Worm (Caenorhabditis elegans) whole organism, early embryonic: Measurements from ENCODE around the gene C05C12.5.

Experiments
- B0310.2 ChIP-seq: sonication (generic microtip); optimal IDR thresholded peaks from 2 replicates; lab custom pipeline; 2016; ENCODE audit warnings: mild to moderate bottlenecking, missing genetic modification characterization, missing compliant biosample characterization
- F13C5.2 ChIP-seq: sonication (generic microtip); optimal IDR thresholded peaks from 2 replicates; lab custom pipeline; 2017; ENCODE audit warnings: mild to moderate bottlenecking, missing genetic modification characterization, inconsistent platforms, missing compliant biosample characterization
- aly-1 ChIP-seq: sonication (generic microtip); optimal IDR thresholded peaks from 2 replicates; lab custom pipeline; 2016; ENCODE audit warnings: missing genetic modification characterization, missing compliant biosample characterization
- ama-1 ChIP-seq: fragments of 150-350 bp; optimal IDR thresholded peaks from 2 replicates; lab custom pipeline; 2014
- ceh-13 ChIP-seq: fragments of 200-800 bp; sonication (Bioruptor generic); optimal IDR thresholded peaks from 2 replicates; lab custom pipeline; 2018; ENCODE audit warnings: mild to moderate bottlenecking, missing genetic modification characterization, missing compliant biosample characterization
- ceh-36 ChIP-seq: sonication (generic microtip); optimal IDR thresholded peaks from 2 replicates; lab custom pipeline; 2016; ENCODE audit warnings: missing genetic modification characterization, inconsistent platforms, missing compliant biosample characterization
- ets-7 ChIP-seq: sonication (generic microtip); optimal IDR thresholded peaks from 2 replicates; lab custom pipeline; 2016; ENCODE audit warnings: missing genotype, missing genetic modification characterization, missing compliant biosample characterization
- flt-1 ChIP-seq: fragments of 200-800 bp; sonication (Bioruptor generic); IDR thresholded peaks from 2 replicates; pipeline ENCODE4 v1.3.6; 2022; ENCODE audit warnings: missing genetic modification characterization, missing compliant biosample characterization
- hmbx-1 ChIP-seq: sonication (generic microtip); optimal IDR thresholded peaks from 2 replicates; lab custom pipeline; 2016; ENCODE audit warnings: mild to moderate bottlenecking, missing genetic modification characterization, missing compliant biosample characterization
- hmg-4 ChIP-seq: fragments of 200-800 bp; sonication (Bioruptor generic); optimal IDR thresholded peaks from 2 replicates; lab custom pipeline; 2018; ENCODE audit warnings: mild to moderate bottlenecking, missing genetic modification characterization, missing compliant biosample characterization
- hnd-1 ChIP-seq: sonication (generic microtip); optimal IDR thresholded peaks from 2 replicates; lab custom pipeline; 2016; ENCODE audit warnings: missing genetic modification characterization, missing compliant biosample characterization
- pes-1 ChIP-seq: fragments of 200-800 bp; sonication (Bioruptor generic); IDR thresholded peaks from 2 replicates; pipeline ENCODE4 v1.3.6; 2022; ENCODE audit warnings: missing genetic modification reagents, missing genetic modification characterization, missing compliant biosample characterization
- scrt-1 ChIP-seq: fragments of 200-800 bp; sonication (Bioruptor generic); IDR thresholded peaks from 2 replicates; pipeline ENCODE4 v1.3.6; 2022; ENCODE audit warnings: missing genetic modification characterization, missing compliant biosample characterization
- sea-1 ChIP-seq: fragments of 200-800 bp; sonication (Bioruptor generic); conservative IDR thresholded peaks from 2 replicates; pipeline ENCODE4 v1.3.6; 2022; ENCODE audit warnings: missing genetic modification characterization, missing compliant biosample characterization
- tbx-11 ChIP-seq: fragments of 200-800 bp; sonication (Bioruptor generic); IDR thresholded peaks from 2 replicates; pipeline ENCODE4 v1.3.6; 2022; ENCODE audit warnings: missing genetic modification characterization, missing compliant biosample characterization
- tbx-37 ChIP-seq: fragments of 200-800 bp; sonication (Bioruptor generic); conservative IDR thresholded peaks from 2 replicates; pipeline ENCODE4 v1.3.6; 2022; ENCODE audit warnings: missing genetic modification reagents, missing genetic modification characterization, missing compliant biosample characterization
- tra-4 ChIP-seq: sonication (generic microtip); optimal IDR thresholded peaks from 2 replicates; lab custom pipeline; 2017; ENCODE audit warnings: missing genetic modification characterization, missing compliant biosample characterization

Gene C05C12.5

ce11 chrIV:11229013-11229412 lies 32.0 kb downstream of the C05C12.5 start:
- TF ChIP-seq sea-1 (GFP tag; lab: Robert Waterston, UW) (no peak), hnd-1 (tag; lab: Kevin White, UChicago) (no peak), ceh-36 (tag; lab: Kevin White, UChicago) (no peak), hmbx-1 (tag; lab: Kevin White, UChicago) (no peak), hmg-4 (GFP tag; lab: Kevin White, UChicago) (no peak), ama-1 (no peak), flt-1 (no peak), scrt-1 (GFP tag; lab: Robert Waterston, UW) (no peak), tbx-11 (GFP tag; lab: Robert Waterston, UW) (no peak), pes-1 (GFP tag; lab: Robert Waterston, UW) (no peak), aly-1 (no peak), ceh-13 (no peak), ets-7 (no peak), tbx-37 (GFP tag; lab: Robert Waterston, UW) (no peak), F13C5.2 (no peak), B0310.2 (tag; lab: Kevin White, UChicago) (no peak), tra-4 (tag; lab: Kevin White, UChicago) (no peak)

- TF ChIP-seq scrt-1 (GFP tag; lab: Robert Waterston, UW) (no peak), ceh-13 (no peak), flt-1 (no peak), sea-1 (GFP tag; lab: Robert Waterston, UW) (no peak), ets-7 (no peak), tra-4 (tag; lab: Kevin White, UChicago) (no peak)
These were observed 34.4 kb downstream of the C05C12.5 start for ce11 chrIV:11226545-11226944.

ce11 chrIV:11225206-11225605 lies 35.8 kb downstream of the C05C12.5 start, which contains the start of gene col-125:
TSS of gene col-125 (plus strand) at chrIV:11225506.
- TF ChIP-seq ceh-36 (tag; lab: Kevin White, UChicago) (no peak), tbx-11 (GFP tag; lab: Robert Waterston, UW) (no peak), F13C5.2 (no peak), tra-4 (tag; lab: Kevin White, UChicago) (no peak), pes-1 (GFP tag; lab: Robert Waterston, UW) (no peak), hmg-4 (GFP tag; lab: Kevin White, UChicago) (no peak), hmbx-1 (tag; lab: Kevin White, UChicago) (no peak), ets-7 (no peak), scrt-1 (GFP tag; lab: Robert Waterston, UW) (no peak), sea-1 (GFP tag; lab: Robert Waterston, UW) (no peak), aly-1 (no peak), flt-1 (no peak)

- TF ChIP-seq scrt-1 (GFP tag; lab: Robert Waterston, UW) (no peak), aly-1 (no peak), B0310.2 (tag; lab: Kevin White, UChicago) (no peak), ama-1 (no peak), hmg-4 (GFP tag; lab: Kevin White, UChicago) (no peak), flt-1 (no peak)
These were observed 37.1 kb downstream of the C05C12.5 start, which contains the start of gene C29F4.3 for ce11 chrIV:11223878-11224277. TSS of gene C29F4.3 (minus strand) at chrIV:11223978.

ce11 chrIV:11218037-11218436 lies 42.9 kb downstream of the C05C12.5 start, which contains the start of gene zip-6:
TSS of gene zip-6 (minus strand) at chrIV:11218137.
- TF ChIP-seq B0310.2 (tag; lab: Kevin White, UChicago) = no peak
- TF ChIP-seq tra-4 (tag; lab: Kevin White, UChicago) = no peak
- no peak for TF ChIP-seq sea-1 (GFP tag; lab: Robert Waterston, UW)
- no peak for TF ChIP-seq flt-1

ce11 chrIV:11212978-11213377 lies 48.0 kb downstream of the C05C12.5 start:
- TF ChIP-seq hmg-4 (GFP tag; lab: Kevin White, UChicago) (no peak), hnd-1 (tag; lab: Kevin White, UChicago) (no peak), tra-4 (tag; lab: Kevin White, UChicago) (no peak)

ce11 chrIV:11211547-11211946 lies 49.4 kb downstream of the C05C12.5 start:
- TF ChIP-seq tbx-11 (GFP tag; lab: Robert Waterston, UW) = no peak
- no peak for TF ChIP-seq sea-1 (GFP tag; lab: Robert Waterston, UW)
- TF ChIP-seq pes-1 (GFP tag; lab: Robert Waterston, UW) = no peak
- no peak for TF ChIP-seq ets-7
- no peak for TF ChIP-seq ceh-36 (tag; lab: Kevin White, UChicago)
- no peak for TF ChIP-seq flt-1

- TF ChIP-seq ceh-13 = no peak
- TF ChIP-seq tbx-37 (GFP tag; lab: Robert Waterston, UW) = no peak
- TF ChIP-seq hmbx-1 (tag; lab: Kevin White, UChicago) = no peak
- no peak for TF ChIP-seq tbx-11 (GFP tag; lab: Robert Waterston, UW)
- no peak for TF ChIP-seq F13C5.2
- no peak for TF ChIP-seq hnd-1 (tag; lab: Kevin White, UChicago)
- no peak for TF ChIP-seq ets-7
- no peak for TF ChIP-seq ama-1
- TF ChIP-seq ceh-36 (tag; lab: Kevin White, UChicago) = no peak
- TF ChIP-seq aly-1 = no peak
- TF ChIP-seq pes-1 (GFP tag; lab: Robert Waterston, UW) = no peak
- TF ChIP-seq B0310.2 (tag; lab: Kevin White, UChicago) = no peak
- TF ChIP-seq flt-1 = no peak
- TF ChIP-seq sea-1 (GFP tag; lab: Robert Waterston, UW) = no peak
These were observed 50.2 kb downstream of the C05C12.5 start, which contains the start of gene adk-1 for ce11 chrIV:11210781-11211256. TSS of gene adk-1 (minus strand) at chrIV:11210831.
